Worm (Caenorhabditis elegans): ENCODE data around the gene Y75B8A.25.

Gene Y75B8A.25

DNA sequence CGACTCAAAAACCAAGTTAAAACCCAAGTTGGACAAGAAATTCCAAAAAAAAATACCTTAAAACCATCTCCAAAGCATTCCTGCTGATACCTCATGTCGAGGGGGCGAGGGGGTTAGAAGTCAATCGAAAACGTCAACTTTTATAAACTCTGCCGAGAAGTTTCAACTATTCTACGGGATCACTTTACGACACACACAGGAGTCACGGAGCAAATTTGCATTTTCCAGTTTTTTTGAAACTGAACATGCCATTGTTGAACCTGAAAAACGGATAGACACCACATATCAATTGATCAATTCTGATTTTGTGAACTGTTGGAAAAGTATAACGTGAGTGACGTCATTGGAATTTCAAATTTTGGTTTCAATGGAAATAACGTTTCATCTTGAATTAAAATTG is 29.2 kb downstream of the Y75B8A.25 start, which contains the start of gene mrp-8:
Gene mrp-8, minus strand, starts transcription at position 101 of the 400 bp plus-strand sequence.
- no peak for TF ChIP-seq somi-1 (GFP tag; optimal IDR thresholded peaks at IDR 0.05)
- no peak for TF ChIP-seq nfyb-1 (GFP tag; IDR thresholded peaks at IDR 0.05)
- no peak for TF ChIP-seq gei-17 (GFP tag; optimal IDR thresholded peaks at IDR 0.05)
- no peak for TF ChIP-seq tlf-1 (GFP tag; optimal IDR thresholded peaks at IDR 0.05)
- TF ChIP-seq T26A5.8 (tag; optimal IDR thresholded peaks at IDR 0.05) = no peak
- no peak for TF ChIP-seq bed-1 (GFP tag; IDR thresholded peaks at IDR 0.05)

ce11 chrIII:12304805-12305377 is 31.1 kb downstream of the Y75B8A.25 start:
- TF ChIP-seq attf-5 (GFP tag; optimal IDR thresholded peaks at IDR 0.05) (peak; percentile 27), cebp-1 (GFP tag; IDR thresholded peaks at IDR 0.05) (peak; percentile 84), cebp-1 (tag; optimal IDR thresholded peaks at IDR 0.05) (peak; percentile 92), snpc-4 (GFP tag; optimal IDR thresholded peaks at IDR 0.05) (no peak), snpc-4 (tag; optimal IDR thresholded peaks at IDR 0.05) (peak in 1 of 4 experiments; percentile 13), lin-40 (tag; optimal IDR thresholded peaks at IDR 0.05) (no peak)

- TF ChIP-seq nhr-80 (tag; optimal IDR thresholded peaks at IDR 0.05) = peak; percentile 70
- no peak for TF ChIP-seq F37B4.10 (GFP tag; IDR thresholded peaks at IDR 0.05)
These were observed 33.6 kb downstream of the Y75B8A.25 start, which contains the start of gene pqn-92 for ce11 chrIII:12307475-12307874. pqn-92 (plus strand) TSS chrIII:12307781.

- TF ChIP-seq mes-4 (tag; optimal IDR thresholded peaks at IDR 0.05) (no peak), cebp-1 (GFP tag; IDR thresholded peaks at IDR 0.05) (no peak), cebp-1 (tag; optimal IDR thresholded peaks at IDR 0.05) (peak; percentile 81)
These were observed 39.0 kb downstream of the Y75B8A.25 start, which contains the start of gene Y75B8A.39 for ce11 chrIII:12312886-12313285. Y75B8A.39 (plus strand) TSS chrIII:12313186.

ce11 chrIII:12315179-12315578 is 41.3 kb downstream of the Y75B8A.25 start, which contains the start of gene Y75B8A.37:
Y75B8A.37 (plus strand) TSS chrIII:12315479.
- TF ChIP-seq nhr-90 (tag; optimal IDR thresholded peaks at IDR 0.05) = no peak

DNA sequence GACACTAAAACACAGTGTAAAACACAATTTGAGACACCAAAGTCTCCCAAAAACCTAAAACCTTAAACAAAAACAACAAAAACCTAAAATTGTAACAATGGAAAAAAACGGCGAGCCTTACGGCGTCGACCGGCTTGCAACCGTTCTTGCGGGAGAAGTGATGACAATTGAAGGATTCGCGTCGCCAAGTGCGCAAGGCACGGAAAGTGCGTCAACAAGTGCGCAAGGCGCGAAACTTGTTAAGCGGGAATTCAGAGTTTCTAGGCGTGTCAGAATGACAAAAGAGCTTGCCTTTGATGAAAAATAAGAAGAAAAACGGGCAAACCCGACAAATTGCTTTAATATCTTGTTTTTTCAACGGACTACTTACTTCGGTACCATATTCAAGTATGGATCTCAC is 42.7 kb downstream of the Y75B8A.25 start:
- 0 out of 2 replicates have a peak, but pooled peaks have one; percentile 17 for TF ChIP-seq dox-1 (GFP tag; IDR thresholded peaks at IDR 0.05)
- peak; percentile 66 for TF ChIP-seq madf-8 (GFP tag; conservative IDR thresholded peaks at IDR 0.05)
- TF ChIP-seq madf-6 (GFP tag; IDR thresholded peaks at IDR 0.05) = peak; percentile 69
- TF ChIP-seq ceh-91 (GFP tag; IDR thresholded peaks at IDR 0.05) = 0 out of 2 replicates have a peak, but pooled peaks have one; percentile 14
- peak; percentile 60 for TF ChIP-seq xnd-1 (tag; optimal IDR thresholded peaks at IDR 0.05)
- TF ChIP-seq ztf-18 (tag; optimal IDR thresholded peaks at IDR 0.05) = peak; percentile 85

- TF ChIP-seq unc-62 (GFP tag; optimal IDR thresholded peaks at IDR 0.05) (peak; percentile 75), cebp-1 (GFP tag; IDR thresholded peaks at IDR 0.05) (peak; percentile 72), cebp-1 (tag; optimal IDR thresholded peaks at IDR 0.05) (peak; percentile 71), ztf-28 (GFP tag; IDR thresholded peaks at IDR 0.05) (no peak), dox-1 (GFP tag; IDR thresholded peaks at IDR 0.05) (peak; percentile 47), B0261.1 (tag; optimal IDR thresholded peaks at IDR 0.05) (no peak), atf-7 (tag; optimal IDR thresholded peaks at IDR 0.05) (no peak), aptf-3 (GFP tag; IDR thresholded peaks at IDR 0.05) (no peak), hsf-1 (GFP tag; IDR thresholded peaks at IDR 0.05) (no peak), nhr-120 (GFP tag; IDR thresholded peaks at IDR 0.05) (no peak), F37B4.10 (GFP tag; IDR thresholded peaks at IDR 0.05) (no peak), tlf-1 (GFP tag; optimal IDR thresholded peaks at IDR 0.05) (no peak), rcor-1 (GFP tag; IDR thresholded peaks at IDR 0.05) (no peak), nhr-80 (tag; optimal IDR thresholded peaks at IDR 0.05) (peak; percentile 77), let-607 (tag; optimal IDR thresholded peaks at IDR 0.05) (no peak), Y79H2A.3 (GFP tag; conservative IDR thresholded peaks at IDR 0.05) (no peak), ztf-25 (GFP tag; IDR thresholded peaks at IDR 0.05) (no peak), zim-3 (tag; optimal IDR thresholded peaks at IDR 0.05) (no peak)
These were observed 43.7 kb downstream of the Y75B8A.25 start for ce11 chrIII:12317492-12317891.

Data from whole organism, young adult.